Fruit fly (Drosophila melanogaster) whole organism, pupa: ENCODE measurements around the gene yellow-k.

Source experiments
- CG10348 ChIP-seq: fragments of 200-800 bp; sonication (Bioruptor generic); IDR thresholded peaks from 2 replicates; pipeline ENCODE4 v1.3.6; 2022; ENCODE audit warnings: missing biosample characterization, missing genetic modification characterization
- CG13204 ChIP-seq: fragments of 200-800 bp; sonication (Bioruptor generic); optimal IDR thresholded peaks from 2 replicates; lab custom pipeline; 2018; ENCODE audit warnings: missing biosample characterization, mild to moderate bottlenecking, missing genetic modification characterization, moderate library complexity
- CG15710 ChIP-seq: fragments of 200-800 bp; sonication (Bioruptor generic); optimal IDR thresholded peaks from 2 replicates; lab custom pipeline; 2018; ENCODE audit warnings: missing biosample characterization, mild to moderate bottlenecking, missing genetic modification characterization, moderate library complexity
- CG4496 ChIP-seq: fragments of 200-800 bp; sonication (Bioruptor generic); IDR thresholded peaks from 3 replicates; pipeline ENCODE4 v1.3.6; 2022; ENCODE audit warnings: missing biosample characterization, missing genetic modification characterization
- CG8301 ChIP-seq: fragments of 200-800 bp; sonication (Bioruptor generic); optimal IDR thresholded peaks from 2 replicates; lab custom pipeline; 2018; ENCODE audit warnings: missing biosample characterization, mild to moderate bottlenecking, missing genetic modification characterization
- CG9948 ChIP-seq: fragments of 200-800 bp; sonication (Bioruptor generic); optimal IDR thresholded peaks from 2 replicates; lab custom pipeline; 2018; ENCODE audit warnings: missing biosample characterization, mild to moderate bottlenecking, missing genetic modification characterization, moderate library complexity
- EcR ChIP-seq: fragments of 200-800 bp; sonication (Bioruptor generic); optimal IDR thresholded peaks from 3 replicates; lab custom pipeline; 2019; ENCODE audit warnings: missing biosample characterization, missing genetic modification characterization, mild to moderate bottlenecking, moderate library complexity, missing genetic modification reagents
- Ets98B ChIP-seq: fragments of 200-800 bp; sonication (Bioruptor generic); IDR thresholded peaks from 2 replicates; pipeline ENCODE4 v1.3.6; 2022; ENCODE audit warnings: missing biosample characterization, missing genetic modification characterization
- Snoo ChIP-seq: fragments of 200-800 bp; sonication (Bioruptor generic); optimal IDR thresholded peaks from 3 replicates; lab custom pipeline; 2017; ENCODE audit warnings: missing biosample characterization, mild to moderate bottlenecking, missing genetic modification characterization, inconsistent platforms
- rn ChIP-seq: fragments of 200-800 bp; sonication (Bioruptor generic); IDR thresholded peaks from 2 replicates; pipeline ENCODE4 v1.3.6; 2022; ENCODE audit warnings: missing biosample characterization, missing genetic modification characterization

- TF ChIP-seq EcR: no peak
- no peak for TF ChIP-seq CG15710
- TF ChIP-seq CG8301 (tag; lab: Kevin White, UChicago): no peak
- no peak for TF ChIP-seq CG10348 (GFP tag; lab: Robert Waterston, UW)
- TF ChIP-seq CG9948 (tag; lab: Kevin White, UChicago): no peak
- no peak for TF ChIP-seq CG13204 (GFP tag; lab: Kevin White, UChicago)
- no peak for TF ChIP-seq Ets98B (GFP tag; lab: Robert Waterston, UW)
- TF ChIP-seq rn (GFP tag; lab: Robert Waterston, UW): no peak
- no peak for TF ChIP-seq CG4496 (GFP tag; lab: Robert Waterston, UW)
- no peak for TF ChIP-seq Snoo (tag; lab: Kevin White, UChicago)
These were observed 26.9 kb downstream of the yellow-k start for dm6 chr3L:15547187-15547790.
